Worm (Caenorhabditis elegans) whole organism, mixed stage, embryonic: ENCODE measurements around the gene pyp-1.

Experiments used
- ceh-83 ChIP-seq: fragments of 200-800 bp; sonication (Bioruptor generic); optimal IDR thresholded peaks from 2 replicates; lab custom pipeline; 2018; ENCODE audit warnings: mild to moderate bottlenecking, missing genetic modification characterization, missing compliant biosample characterization
- elt-1 ChIP-seq: sonication (generic microtip); optimal IDR thresholded peaks from 2 replicates; lab custom pipeline; 2017; ENCODE audit warnings: missing genetic modification characterization, mild to moderate bottlenecking, missing compliant biosample characterization, antibody characterized with exemption, moderate library complexity, borderline replicate concordance; ENCODE audit not compliant: insufficient read depth
- lin-13 ChIP-seq: fragments of 150-350 bp; optimal IDR thresholded peaks from 2 replicates; lab custom pipeline; 2014; ENCODE audit warnings: missing biosample characterization, missing genetic modification characterization
- lin-32 ChIP-seq: fragments of 200-800 bp; sonication (Bioruptor generic); optimal IDR thresholded peaks from 2 replicates; lab custom pipeline; 2018; ENCODE audit warnings: mild to moderate bottlenecking, missing genetic modification characterization, missing compliant biosample characterization
- lsy-2 ChIP-seq: fragments of 150-350 bp; optimal IDR thresholded peaks from 2 replicates; lab custom pipeline; 2014; ENCODE audit warnings: missing biosample characterization, missing genetic modification characterization
- mls-2 ChIP-seq: sonication (generic microtip); optimal IDR thresholded peaks from 2 replicates; lab custom pipeline; 2016; ENCODE audit warnings: mild to moderate bottlenecking, missing genetic modification characterization, moderate library complexity, missing compliant biosample characterization
- nhr-76 ChIP-seq: sonication (generic microtip); optimal IDR thresholded peaks from 2 replicates; lab custom pipeline; 2017; ENCODE audit warnings: missing biosample characterization, missing genetic modification characterization
- pha-4 ChIP-seq: fragments of 150-350 bp; optimal IDR thresholded peaks from 2 replicates; lab custom pipeline; 2018; ENCODE audit warnings: missing biosample characterization, missing genetic modification reagents, missing genetic modification characterization
- tbx-8 ChIP-seq: fragments of 200-800 bp; sonication (Bioruptor generic); optimal IDR thresholded peaks from 2 replicates; lab custom pipeline; 2018; ENCODE audit warnings: mild to moderate bottlenecking, missing genetic modification characterization, moderate library complexity, missing compliant biosample characterization
- unc-120 ChIP-seq: sonication (generic microtip); optimal IDR thresholded peaks from 2 replicates; lab custom pipeline; 2017; ENCODE audit warnings: missing genetic modification characterization, missing compliant biosample characterization; ENCODE audit not compliant: poor library complexity, severe bottlenecking
- unc-39 ChIP-seq: fragments of 150-350 bp; optimal IDR thresholded peaks from 2 replicates; lab custom pipeline; 2014; ENCODE audit warnings: missing biosample characterization, missing genetic modification characterization

DNA sequence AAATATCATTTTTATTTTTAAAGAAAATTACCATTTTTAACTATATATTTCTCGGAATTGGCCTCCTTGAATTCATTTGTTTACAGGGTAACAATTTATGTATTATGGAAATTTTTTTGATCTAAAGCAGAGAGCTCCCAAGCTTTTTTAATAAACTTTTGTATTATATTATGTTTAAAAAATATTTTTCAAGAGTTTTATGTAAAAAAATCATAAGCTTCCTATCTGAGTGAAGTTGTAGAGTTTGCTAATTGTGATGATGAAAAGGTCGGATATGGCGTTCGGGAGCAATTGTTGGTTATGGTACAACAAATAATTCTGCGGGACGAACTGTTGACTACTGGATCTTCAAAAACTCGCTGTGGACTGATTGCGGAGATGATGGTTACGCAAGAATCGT is 22.6 kb upstream of the pyp-1 start, which contains the start of gene F44D12.19:
- TF ChIP-seq lsy-2 (tag; lab: Kevin White, UChicago) = no peak
- no peak for TF ChIP-seq tbx-8
- no peak for TF ChIP-seq nhr-76
- no peak for TF ChIP-seq unc-39
- TF ChIP-seq lin-13 (tag; lab: Kevin White, UChicago) = no peak
- no peak for TF ChIP-seq unc-120 (tag; lab: Kevin White, UChicago)
- no peak for TF ChIP-seq ceh-83 (GFP tag; lab: Kevin White, UChicago)
- no peak for TF ChIP-seq pha-4 (tag; lab: Kevin White, UChicago)
- no peak for TF ChIP-seq elt-1 (tag; lab: Kevin White, UChicago)
- no peak for TF ChIP-seq mls-2 (tag; lab: Kevin White, UChicago)
- no peak for TF ChIP-seq lin-32 (GFP tag; lab: Kevin White, UChicago)
